Worm (Caenorhabditis elegans): Measurements from ENCODE around the gene F46C5.2.
A peak's percentile ranks its signal among the peaks of the same experiment; 100 is the strongest.

F46C5.2 gene

ce11 chrII:8822711-8823110 lies 6.4 kb downstream of the F46C5.2 start (continued):
- TF ChIP-seq lir-3 (tag; optimal IDR thresholded peaks at IDR 0.05; ENCODE audit: poor library complexity), result no peak
- peak; percentile 84 for TF ChIP-seq unc-130 (tag; optimal IDR thresholded peaks at IDR 0.05)
- TF ChIP-seq nhr-47 (tag; optimal IDR thresholded peaks at IDR 0.05), result peak; percentile 25
- TF ChIP-seq skn-1 (tag; optimal IDR thresholded peaks at IDR 0.05), result no peak
- TF ChIP-seq tbx-2 (tag; optimal IDR thresholded peaks at IDR 0.05), result peak; percentile 52
- TF ChIP-seq ces-1 (GFP tag; optimal IDR thresholded peaks at IDR 0.05), result no peak
- TF ChIP-seq ztf-11 (tag; optimal IDR thresholded peaks at IDR 0.05), result no peak
- no peak for TF ChIP-seq F16B12.6 (tag; optimal IDR thresholded peaks at IDR 0.05)
- TF ChIP-seq nhr-20 (tag; optimal IDR thresholded peaks at IDR 0.05), result peak; percentile 86
- TF ChIP-seq lin-13 (GFP tag; optimal IDR thresholded peaks at IDR 0.05), result no peak
- no peak for TF ChIP-seq unc-86 (tag; optimal IDR thresholded peaks at IDR 0.05)
- TF ChIP-seq nhr-11 (tag; optimal IDR thresholded peaks at IDR 0.05), result no peak
- no peak for TF ChIP-seq nhr-76 (tag; optimal IDR thresholded peaks at IDR 0.05)
- no peak for TF ChIP-seq aly-2 (tag; optimal IDR thresholded peaks at IDR 0.05)
- TF ChIP-seq mab-9 (GFP tag; IDR thresholded peaks at IDR 0.05), result no peak
- no peak for TF ChIP-seq ets-5 (GFP tag; IDR thresholded peaks at IDR 0.05)
- TF ChIP-seq ceh-8 (GFP tag; optimal IDR thresholded peaks at IDR 0.05), result no peak
- TF ChIP-seq lin-35 (GFP tag; optimal IDR thresholded peaks at IDR 0.05), result peak in 1 of 2 experiments; percentile 71
- no peak for TF ChIP-seq C34B4.2 (tag; optimal IDR thresholded peaks at IDR 0.05)
- peak; percentile 73 for TF ChIP-seq nhr-90 (tag; optimal IDR thresholded peaks at IDR 0.05; ENCODE audit: poor library complexity)
- TF ChIP-seq hlh-4 (tag; optimal IDR thresholded peaks at IDR 0.05), result no peak
- no peak for TF ChIP-seq sup-37 (GFP tag; optimal IDR thresholded peaks at IDR 0.05)
- TF ChIP-seq blmp-1 (tag; optimal IDR thresholded peaks at IDR 0.05), result peak; percentile 59
- TF ChIP-seq nhr-19 (GFP tag; conservative IDR thresholded peaks at IDR 0.05), result peak; percentile 86
- peak in 5 of 6 experiments; percentile 7 to 95 (median 38) for TF ChIP-seq elt-3 (tag; optimal IDR thresholded peaks at IDR 0.05)
- TF ChIP-seq nhr-71 (tag; optimal IDR thresholded peaks at IDR 0.05), result peak; percentile 61
- peak in 1 of 2 experiments; percentile 85 for TF ChIP-seq mdl-1 (tag; optimal IDR thresholded peaks at IDR 0.05)
- peak; percentile 39 for TF ChIP-seq C16A3.4 (tag; optimal IDR thresholded peaks at IDR 0.05)
- TF ChIP-seq dsc-1 (tag; optimal IDR thresholded peaks at IDR 0.05), result no peak
- TF ChIP-seq nhr-84 (tag; optimal IDR thresholded peaks at IDR 0.05), result no peak
- TF ChIP-seq snu-23 (GFP tag; optimal IDR thresholded peaks at IDR 0.05), result peak; percentile 43
- TF ChIP-seq C04F5.9 (tag; optimal IDR thresholded peaks at IDR 0.05), result no peak
- TF ChIP-seq efl-1 (optimal IDR thresholded peaks at IDR 0.05), result no peak
- peak in 1 of 2 experiments; percentile 88 for TF ChIP-seq efl-1 (GFP tag; optimal IDR thresholded peaks at IDR 0.05 in 1 of 2)
- TF ChIP-seq lin-39 (tag; optimal IDR thresholded peaks at IDR 0.05), result no peak
- TF ChIP-seq elt-2 (tag; optimal IDR thresholded peaks at IDR 0.05), result no peak
- TF ChIP-seq pqm-1 (tag; optimal IDR thresholded peaks at IDR 0.05), result no peak

DNA sequence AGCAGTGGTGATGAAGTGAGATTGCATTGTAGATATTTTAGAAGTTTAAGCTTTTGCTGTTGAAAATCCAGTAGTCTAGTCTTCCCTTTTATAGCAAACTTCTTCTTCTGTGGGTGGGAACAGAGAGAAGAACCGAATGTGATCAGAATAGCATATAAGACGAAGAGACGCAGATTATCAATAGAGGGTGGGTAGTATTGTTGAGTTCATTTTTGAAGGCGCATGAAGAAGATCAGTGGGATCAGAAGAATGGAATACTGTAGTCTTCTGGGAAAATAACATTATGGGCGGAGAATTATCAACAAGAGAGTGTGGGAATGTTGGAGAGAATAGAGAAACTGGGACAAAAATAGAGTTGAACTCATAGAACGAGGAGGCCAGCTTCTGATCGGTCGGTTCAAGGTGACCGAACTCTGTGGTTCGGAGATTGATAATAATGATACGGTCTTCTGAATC lies 7.9 kb downstream of the F46C5.2 start, which contains the start of gene F46C5.1:
Gene F46C5.1 (minus strand): TSS at position 51 of the 456 bp plus-strand sequence.
- TF ChIP-seq ceh-63 (GFP tag; optimal IDR thresholded peaks at IDR 0.05) (no peak), elt-3 (tag; optimal IDR thresholded peaks at IDR 0.05) (peak in 2 of 6 experiments; percentile 6 to 25), unc-130 (tag; optimal IDR thresholded peaks at IDR 0.05) (no peak), sox-4 (tag; optimal IDR thresholded peaks at IDR 0.05) (no peak), C16A3.4 (tag; optimal IDR thresholded peaks at IDR 0.05) (peak; percentile 2), lsy-2 (tag; optimal IDR thresholded peaks at IDR 0.05) (peak in 1 of 2 experiments; percentile 68), blmp-1 (tag; optimal IDR thresholded peaks at IDR 0.05) (peak; percentile 63), C04F5.9 (tag; optimal IDR thresholded peaks at IDR 0.05) (no peak), lin-39 (tag; optimal IDR thresholded peaks at IDR 0.05) (no peak)
